Fruit fly (Drosophila melanogaster): ENCODE results near the gene CG43076.

Gene CG43076

dm6 chrX:15223482-15223881 lies at the start of gene CG43076:
Gene CG43076 (minus strand): TSS chrX:15223582.
- no peak for TF ChIP-seq noc (tag; optimal IDR thresholded peaks at IDR 0.05)

DNA sequence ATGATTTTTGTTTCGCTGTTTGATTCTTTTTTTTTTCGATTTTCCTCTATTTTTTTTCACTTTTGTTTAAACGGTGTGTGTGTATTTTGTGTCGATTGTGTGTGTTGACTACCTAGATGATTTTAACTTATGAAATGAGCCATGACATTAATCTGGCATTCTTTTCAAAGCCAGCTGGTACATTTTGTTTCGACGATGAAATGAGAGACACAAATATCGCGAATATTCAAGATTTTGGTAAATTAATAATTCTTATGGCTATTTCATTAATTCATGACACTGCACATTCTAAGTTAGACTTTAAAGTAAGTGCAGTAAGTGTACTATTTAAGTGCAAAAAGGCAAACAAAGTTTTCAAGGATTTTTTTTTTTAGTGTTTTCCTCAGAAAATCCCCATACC lies 48.9 kb upstream of the CG43076 start, which contains the start of gene CG9106:
TSS of gene CG9106 (minus strand) at position 101 of the 400 bp plus-strand sequence.
- TF ChIP-seq noc (tag; optimal IDR thresholded peaks at IDR 0.05) = no peak

dm6 chrX:15259295-15259694 lies 35.9 kb upstream of the CG43076 start:
- no peak for TF ChIP-seq noc (tag; optimal IDR thresholded peaks at IDR 0.05)

dm6 chrX:15244813-15245212 lies 21.4 kb upstream of the CG43076 start, which contains the start of gene PPYR1:
Gene PPYR1 (minus strand): TSS chrX:15244913.
- no peak for TF ChIP-seq noc (tag; optimal IDR thresholded peaks at IDR 0.05)

DNA sequence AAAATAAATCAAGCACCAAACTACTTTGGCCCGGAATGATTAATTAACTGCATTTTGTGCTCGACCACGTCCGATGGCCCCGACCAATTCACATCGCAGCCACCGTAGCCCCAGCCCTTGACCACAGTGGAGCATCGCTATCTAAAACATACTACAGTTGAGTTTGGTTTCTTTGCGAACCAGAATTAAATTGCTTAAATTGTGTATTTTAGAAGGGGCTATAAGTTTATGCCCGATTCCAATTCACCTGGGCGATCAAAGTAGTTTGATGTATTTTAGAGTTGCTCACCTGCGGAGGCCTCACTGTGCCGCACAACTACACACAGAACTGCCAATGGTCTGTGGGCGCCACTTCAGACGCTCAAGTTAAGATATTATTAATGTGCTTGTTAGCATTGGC lies 11.9 kb upstream of the CG43076 start:
- no peak for TF ChIP-seq noc (tag; optimal IDR thresholded peaks at IDR 0.05)

DNA sequence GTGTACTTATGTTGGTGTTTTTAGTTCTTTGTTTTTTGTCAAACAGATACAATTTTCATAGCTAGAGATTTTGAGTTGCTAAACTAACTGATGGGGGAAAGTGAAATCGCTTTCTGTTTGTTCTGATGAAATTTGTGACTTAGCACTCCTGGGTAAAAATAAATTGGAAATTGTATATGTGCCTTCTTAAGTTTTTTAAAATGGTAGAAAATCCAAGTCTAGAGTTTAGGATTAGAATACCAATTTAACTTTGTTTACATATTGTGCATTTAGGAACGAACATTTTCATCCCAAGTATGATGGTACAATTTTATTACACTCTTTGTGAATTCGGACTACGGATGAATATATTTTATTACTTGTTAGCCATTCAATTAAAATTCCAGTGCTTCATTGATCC lies 6.4 kb upstream of the CG43076 start, which contains the start of gene CG9101:
TSS of gene CG9101 (minus strand) at position 101 of the 400 bp plus-strand sequence.
- TF ChIP-seq noc (tag; optimal IDR thresholded peaks at IDR 0.05) = no peak

DNA sequence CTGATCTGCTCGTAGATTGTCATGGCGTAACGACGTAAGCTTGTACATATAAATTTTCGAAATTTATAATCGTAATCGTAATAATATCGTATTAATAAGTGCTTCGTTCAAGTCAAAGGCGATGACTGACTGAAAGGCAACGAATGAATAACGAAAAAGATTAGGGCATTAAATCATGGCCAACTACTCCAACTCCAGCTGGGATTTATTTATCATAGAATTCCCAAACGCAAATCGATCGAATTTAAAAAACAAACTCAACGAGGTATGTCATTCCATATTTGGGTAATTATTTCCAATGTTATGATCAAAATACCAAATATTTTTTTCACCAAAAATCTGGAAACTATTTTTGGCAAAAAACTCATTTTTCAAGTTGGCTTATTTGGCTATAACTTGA lies 2.3 kb downstream of the CG43076 start, which contains the start of gene CG43075:
TSS of gene CG43075 (minus strand) at position 101 of the 400 bp plus-strand sequence.
- no peak for TF ChIP-seq noc (tag; optimal IDR thresholded peaks at IDR 0.05)

dm6 chrX:15216048-15216447 lies 7.3 kb downstream of the CG43076 start:
- no peak for TF ChIP-seq noc (tag; optimal IDR thresholded peaks at IDR 0.05)

DNA sequence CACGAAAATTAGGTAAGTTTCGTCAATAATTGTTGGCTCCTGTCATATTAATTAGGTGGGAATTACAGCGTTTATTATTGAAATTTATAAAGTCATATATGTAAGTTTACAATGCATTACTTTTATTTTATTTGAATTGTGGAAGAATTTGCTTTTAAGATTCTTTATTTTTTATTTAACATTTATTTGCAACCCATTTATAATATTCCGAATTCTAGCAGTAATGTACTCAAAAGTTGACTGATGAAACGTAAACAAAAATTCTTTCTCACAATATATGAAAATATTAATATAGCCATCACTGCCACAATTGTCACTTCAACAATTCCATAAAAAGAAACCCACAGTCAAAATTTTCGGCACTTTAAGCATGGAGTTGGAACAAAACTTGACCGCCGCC lies 13.3 kb downstream of the CG43076 start, which contains the start of gene CG5662:
TSS of gene CG5662 (plus strand) at position 301 of the 400 bp plus-strand sequence.
- TF ChIP-seq noc (tag; optimal IDR thresholded peaks at IDR 0.05) = no peak

DNA sequence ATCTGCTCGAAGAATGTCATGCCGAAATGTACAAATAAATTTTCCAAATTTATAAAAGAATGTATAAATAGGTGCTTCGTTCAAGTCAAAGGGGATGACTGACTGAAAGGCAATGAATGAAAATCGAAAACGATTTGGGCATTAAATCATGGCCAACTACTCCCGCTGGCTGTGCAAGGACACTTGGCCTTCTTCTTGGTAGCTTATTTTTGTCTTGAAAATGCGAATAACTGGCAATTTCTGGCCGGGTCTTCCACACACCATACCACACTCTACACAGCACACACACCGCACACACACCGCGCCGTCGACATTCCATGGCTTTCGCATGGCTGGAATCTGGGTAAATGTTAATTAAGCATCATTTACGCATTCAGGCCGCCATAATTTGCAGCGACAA lies 16.8 kb downstream of the CG43076 start, which contains the start of gene CG32588:
TSS of gene CG32588 (minus strand) at position 101 of the 400 bp plus-strand sequence.
- no peak for TF ChIP-seq noc (tag; optimal IDR thresholded peaks at IDR 0.05)

DNA sequence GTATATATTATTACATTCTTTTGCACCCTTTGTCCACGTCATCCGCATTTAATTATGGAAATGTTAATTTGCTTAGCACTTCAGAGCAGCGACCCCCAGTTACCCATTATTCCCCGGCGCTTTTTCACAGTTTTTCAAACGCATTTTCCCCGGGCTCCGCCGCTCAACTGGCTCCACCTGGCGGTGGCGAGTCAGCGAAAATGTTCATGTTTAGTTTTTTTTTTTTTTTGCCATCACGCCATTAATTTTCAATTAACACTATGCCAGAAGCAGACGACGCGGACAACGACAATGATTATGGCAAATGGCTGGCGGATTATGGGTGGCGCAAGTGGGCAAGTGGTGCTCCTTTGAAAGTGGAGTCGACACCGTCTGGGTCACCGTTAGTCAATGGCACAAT lies 19.7 kb downstream of the CG43076 start:
- no peak for TF ChIP-seq noc (tag; optimal IDR thresholded peaks at IDR 0.05)

dm6 chrX:15199845-15200432 lies 23.4 kb downstream of the CG43076 start:
- no peak for TF ChIP-seq noc (tag; optimal IDR thresholded peaks at IDR 0.05)

- no peak for TF ChIP-seq noc (tag; optimal IDR thresholded peaks at IDR 0.05)
Observed at dm6 chrX:15175171-15175883, 48.1 kb downstream of the CG43076 start, which contains the start of gene CG43737. Gene CG43737 (plus strand): TSS chrX:15175441.

All from whole organism, larva.